Worm (Caenorhabditis elegans): ENCODE measurements around the gene sre-6.

sre-6 gene

DNA sequence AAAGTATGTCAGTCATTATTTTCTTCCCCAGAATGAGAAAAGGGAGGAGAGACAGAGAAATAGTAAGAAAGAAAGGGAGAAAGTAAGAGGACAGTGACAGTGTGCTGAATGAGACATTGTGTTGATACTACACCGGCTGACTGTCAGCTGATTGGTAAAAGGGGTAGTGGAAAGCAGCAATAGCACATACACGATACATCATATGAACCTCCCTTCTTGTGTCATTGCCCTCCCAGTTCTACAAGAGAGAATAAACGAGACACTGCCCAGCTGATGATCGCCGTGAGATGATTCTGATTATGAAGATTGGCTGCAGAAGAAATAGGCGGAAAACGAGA lies 42.8 kb downstream of the sre-6 start (continued):
- peak; percentile 66 for TF ChIP-seq snpc-4 (tag; optimal IDR thresholded peaks at IDR 0.05)
- TF ChIP-seq unc-130 (tag; optimal IDR thresholded peaks at IDR 0.05): peak; percentile 86
- TF ChIP-seq snu-23 (GFP tag; optimal IDR thresholded peaks at IDR 0.05): peak; percentile 85
- no peak for TF ChIP-seq ets-5 (GFP tag; IDR thresholded peaks at IDR 0.05)
- peak; percentile 36 for TF ChIP-seq dsc-1 (tag; optimal IDR thresholded peaks at IDR 0.05)
- TF ChIP-seq sptf-1 (tag; optimal IDR thresholded peaks at IDR 0.05): no peak
- no peak for TF ChIP-seq unc-98 (GFP tag; IDR thresholded peaks at IDR 0.05)
- TF ChIP-seq nhr-47 (tag; optimal IDR thresholded peaks at IDR 0.05): peak; percentile 67
- no peak for TF ChIP-seq sup-37 (GFP tag; optimal IDR thresholded peaks at IDR 0.05)
- peak; percentile 46 for TF ChIP-seq ztf-4 (tag; optimal IDR thresholded peaks at IDR 0.05)
- no peak for TF ChIP-seq C34B4.2 (tag; optimal IDR thresholded peaks at IDR 0.05)
- no peak for TF ChIP-seq hlh-17 (GFP tag; optimal IDR thresholded peaks at IDR 0.05; ENCODE audit: borderline replicate concordance)
- peak; percentile 84 for TF ChIP-seq tbx-2 (tag; optimal IDR thresholded peaks at IDR 0.05)
- TF ChIP-seq lin-15B (tag; optimal IDR thresholded peaks at IDR 0.05): no peak
- no peak for TF ChIP-seq isw-1 (GFP tag; IDR thresholded peaks at IDR 0.05)
- TF ChIP-seq ceh-63 (GFP tag; optimal IDR thresholded peaks at IDR 0.05): no peak
- TF ChIP-seq egl-27 (tag; optimal IDR thresholded peaks at IDR 0.05): no peak
- peak; percentile 50 to 90 for TF ChIP-seq lsy-2 (tag; optimal IDR thresholded peaks at IDR 0.05)
- no peak for TF ChIP-seq unc-62 (GFP tag; optimal IDR thresholded peaks at IDR 0.05)
- TF ChIP-seq fkh-8 (tag; optimal IDR thresholded peaks at IDR 0.05): peak; percentile 42
- TF ChIP-seq hpl-2 (GFP tag; optimal IDR thresholded peaks at IDR 0.05): peak; percentile 59
- TF ChIP-seq nhr-76 (tag; optimal IDR thresholded peaks at IDR 0.05): no peak
- TF ChIP-seq egl-13 (tag; optimal IDR thresholded peaks at IDR 0.05): no peak
- peak; percentile 32 for TF ChIP-seq aha-1 (tag; optimal IDR thresholded peaks at IDR 0.05)
- peak; percentile 99 for TF ChIP-seq nhr-85 (tag)
- TF ChIP-seq nhr-11 (tag; optimal IDR thresholded peaks at IDR 0.05): peak; percentile 28
- peak; percentile 82 for TF ChIP-seq lir-3 (tag; optimal IDR thresholded peaks at IDR 0.05; ENCODE audit: poor library complexity)
- no peak for TF ChIP-seq F16B12.6 (tag; optimal IDR thresholded peaks at IDR 0.05)
- no peak for TF ChIP-seq nhr-28 (tag; optimal IDR thresholded peaks at IDR 0.05)
- TF ChIP-seq irx-1 (tag; optimal IDR thresholded peaks at IDR 0.05): peak; percentile 64
- peak; percentile 95 for TF ChIP-seq blmp-1 (tag; optimal IDR thresholded peaks at IDR 0.05)
- TF ChIP-seq nhr-20 (tag; optimal IDR thresholded peaks at IDR 0.05): peak; percentile 96
- TF ChIP-seq lin-39 (tag; optimal IDR thresholded peaks at IDR 0.05): peak; percentile 20
- TF ChIP-seq fkh-10 (GFP tag; optimal IDR thresholded peaks at IDR 0.05): no peak
- peak; percentile 92 for TF ChIP-seq lin-14 (GFP tag; optimal IDR thresholded peaks at IDR 0.05)
- peak; percentile 29 to 63 (median 30) for TF ChIP-seq dpl-1 (GFP tag; optimal IDR thresholded peaks at IDR 0.05)
- no peak for TF ChIP-seq mef-2 (tag; optimal IDR thresholded peaks at IDR 0.05)
- peak; percentile 72 for TF ChIP-seq sox-4 (tag; optimal IDR thresholded peaks at IDR 0.05)
- TF ChIP-seq unc-30 (tag; optimal IDR thresholded peaks at IDR 0.05): no peak
- TF ChIP-seq fkh-4 (tag; optimal IDR thresholded peaks at IDR 0.05; ENCODE audit: borderline replicate concordance): no peak
- TF ChIP-seq unc-86 (tag; optimal IDR thresholded peaks at IDR 0.05): no peak
- TF ChIP-seq jun-1 (tag; optimal IDR thresholded peaks at IDR 0.05): peak; percentile 25
- no peak for TF ChIP-seq ztf-11 (tag; optimal IDR thresholded peaks at IDR 0.05)
- TF ChIP-seq lin-35 (GFP tag; optimal IDR thresholded peaks at IDR 0.05): peak; percentile 49 to 89
- TF ChIP-seq efl-3 (GFP tag; optimal IDR thresholded peaks at IDR 0.05): no peak
- TF ChIP-seq mep-1 (tag; optimal IDR thresholded peaks at IDR 0.05): peak; percentile 59
- TF ChIP-seq nhr-84 (tag; optimal IDR thresholded peaks at IDR 0.05): no peak
- peak in 2 of 6 experiments; percentile 88 to 89 for TF ChIP-seq elt-3 (tag; optimal IDR thresholded peaks at IDR 0.05)
- peak; percentile 50 for TF ChIP-seq swsn-7 (tag; optimal IDR thresholded peaks at IDR 0.05)
- peak; percentile 53 for TF ChIP-seq elt-2 (tag; optimal IDR thresholded peaks at IDR 0.05)
- peak; percentile 1 for TF ChIP-seq zip-4 (GFP tag; optimal IDR thresholded peaks at IDR 0.05)
- TF ChIP-seq lin-13 (GFP tag; optimal IDR thresholded peaks at IDR 0.05): peak; percentile 60
- no peak for TF ChIP-seq ceh-82 (tag; optimal IDR thresholded peaks at IDR 0.05)
- TF ChIP-seq nhr-12 (tag; optimal IDR thresholded peaks at IDR 0.05): no peak
